Fruit fly (Drosophila melanogaster) whole organism, adult: Measurements from ENCODE around the gene Dab.

Experiments
- CG11617 ChIP-seq: fragments of 200-800 bp; sonication (Bioruptor generic); optimal IDR thresholded peaks from 2 replicates; lab custom pipeline; 2017; ENCODE audit warnings: mild to moderate bottlenecking, missing biosample characterization, missing genetic modification reagents, missing genetic modification characterization
- CG12768 ChIP-seq: fragments of 200-800 bp; sonication (Bioruptor generic); optimal IDR thresholded peaks from 2 replicates; lab custom pipeline; 2017; ENCODE audit warnings: missing biosample characterization, missing genetic modification characterization, mild to moderate bottlenecking, moderate library complexity, missing genetic modification reagents
- CG14711 ChIP-seq: fragments of 200-800 bp; sonication (Bioruptor generic); optimal IDR thresholded peaks from 2 replicates; lab custom pipeline; 2018; ENCODE audit warnings: missing biosample characterization, mild to moderate bottlenecking, missing genetic modification characterization, moderate library complexity
- CG1620 ChIP-seq: fragments of 200-800 bp; sonication (Bioruptor generic); optimal IDR thresholded peaks from 2 replicates; lab custom pipeline; 2016; ENCODE audit warnings: missing biosample characterization, missing genetic modification characterization
- CG33017 ChIP-seq: fragments of 200-800 bp; sonication (Bioruptor generic); optimal IDR thresholded peaks from 2 replicates; lab custom pipeline; 2018; ENCODE audit warnings: missing biosample characterization, mild to moderate bottlenecking, missing genetic modification characterization, moderate library complexity
- CG5204 ChIP-seq: fragments of 200-800 bp; sonication (Bioruptor generic); optimal IDR thresholded peaks from 2 replicates; lab custom pipeline; 2016; ENCODE audit warnings: missing biosample characterization, missing genetic modification characterization
- CG7045 ChIP-seq: fragments of 200-800 bp; sonication (Bioruptor generic); optimal IDR thresholded peaks from 2 replicates; lab custom pipeline; 2017; ENCODE audit warnings: missing biosample characterization, mild to moderate bottlenecking, missing genetic modification characterization
- CG7101 ChIP-seq: fragments of 200-800 bp; sonication (Bioruptor generic); optimal IDR thresholded peaks from 2 replicates; lab custom pipeline; 2018; ENCODE audit warnings: missing biosample characterization, mild to moderate bottlenecking, missing genetic modification characterization, moderate library complexity
- Clk ChIP-seq: fragments of 200-800 bp; sonication (Bioruptor generic); optimal IDR thresholded peaks from 2 replicates; lab custom pipeline; 2017; ENCODE audit warnings: missing biosample characterization, missing genetic modification characterization
- Crg-1 ChIP-seq: fragments of 200-800 bp; sonication (Bioruptor generic); optimal IDR thresholded peaks from 2 replicates; lab custom pipeline; 2016; ENCODE audit warnings: missing biosample characterization, missing genetic modification characterization
- Hr96 ChIP-seq: fragments of 200-800 bp; sonication (Bioruptor generic); optimal IDR thresholded peaks from 2 replicates; lab custom pipeline; 2016; ENCODE audit warnings: missing biosample characterization, missing genetic modification characterization
- Mnt ChIP-seq: fragments of 200-800 bp; sonication (Bioruptor generic); optimal IDR thresholded peaks from 2 replicates; lab custom pipeline; 2016; ENCODE audit warnings: missing biosample characterization, mild to moderate bottlenecking, missing genetic modification characterization
- bab1 ChIP-seq: fragments of 200-800 bp; sonication (Bioruptor generic); optimal IDR thresholded peaks from 3 replicates; lab custom pipeline; 2019; ENCODE audit warnings: missing biosample characterization, mild to moderate bottlenecking, missing genetic modification characterization, moderate library complexity
- cic ChIP-seq: fragments of 200-800 bp; sonication (Bioruptor generic); optimal IDR thresholded peaks from 2 replicates; lab custom pipeline; 2017; ENCODE audit warnings: missing biosample characterization, mild to moderate bottlenecking, missing genetic modification characterization, moderate library complexity
- cnc ChIP-seq, 2 experiments: fragments of >200 bp; optimal IDR thresholded peaks; 2 replicates each; lab custom pipeline; 2017
- kay ChIP-seq: fragments of 200-800 bp; sonication (Bioruptor generic); peaks from one replicate; lab custom pipeline; 2016; ENCODE audit warnings: missing biosample characterization, missing genetic modification characterization, borderline replicate concordance
- ovo ChIP-seq: fragments of 200-800 bp; sonication (Bioruptor generic); optimal IDR thresholded peaks from 2 replicates; lab custom pipeline; 2016; ENCODE audit warnings: missing biosample characterization, missing genetic modification characterization
- pad ChIP-seq: fragments of 200-800 bp; sonication (Bioruptor generic); optimal IDR thresholded peaks from 3 replicates; lab custom pipeline; 2017; ENCODE audit warnings: missing biosample characterization, missing genetic modification characterization, mild to moderate bottlenecking, moderate library complexity, missing genetic modification reagents
- tj ChIP-seq: fragments of 200-800 bp; sonication (Bioruptor generic); optimal IDR thresholded peaks from 3 replicates; lab custom pipeline; 2017; ENCODE audit warnings: missing biosample characterization, mild to moderate bottlenecking, missing genetic modification characterization, moderate library complexity
- toe ChIP-seq: fragments of 200-800 bp; sonication (Bioruptor generic); optimal IDR thresholded peaks from 2 replicates; lab custom pipeline; 2016; ENCODE audit warnings: missing biosample characterization, missing genetic modification characterization

Gene Dab

dm6 chr3L:16762203-16762997 lies 50.5 kb downstream of the Dab start:
- TF ChIP-seq Clk (GFP tag; lab: Kevin White, UChicago) (no peak), tj (GFP tag; lab: Kevin White, UChicago) (no peak), Mnt (no peak), pad (GFP tag; lab: Kevin White, UChicago) (no peak), CG33017 (tag; lab: Kevin White, UChicago) (no peak)

DNA sequence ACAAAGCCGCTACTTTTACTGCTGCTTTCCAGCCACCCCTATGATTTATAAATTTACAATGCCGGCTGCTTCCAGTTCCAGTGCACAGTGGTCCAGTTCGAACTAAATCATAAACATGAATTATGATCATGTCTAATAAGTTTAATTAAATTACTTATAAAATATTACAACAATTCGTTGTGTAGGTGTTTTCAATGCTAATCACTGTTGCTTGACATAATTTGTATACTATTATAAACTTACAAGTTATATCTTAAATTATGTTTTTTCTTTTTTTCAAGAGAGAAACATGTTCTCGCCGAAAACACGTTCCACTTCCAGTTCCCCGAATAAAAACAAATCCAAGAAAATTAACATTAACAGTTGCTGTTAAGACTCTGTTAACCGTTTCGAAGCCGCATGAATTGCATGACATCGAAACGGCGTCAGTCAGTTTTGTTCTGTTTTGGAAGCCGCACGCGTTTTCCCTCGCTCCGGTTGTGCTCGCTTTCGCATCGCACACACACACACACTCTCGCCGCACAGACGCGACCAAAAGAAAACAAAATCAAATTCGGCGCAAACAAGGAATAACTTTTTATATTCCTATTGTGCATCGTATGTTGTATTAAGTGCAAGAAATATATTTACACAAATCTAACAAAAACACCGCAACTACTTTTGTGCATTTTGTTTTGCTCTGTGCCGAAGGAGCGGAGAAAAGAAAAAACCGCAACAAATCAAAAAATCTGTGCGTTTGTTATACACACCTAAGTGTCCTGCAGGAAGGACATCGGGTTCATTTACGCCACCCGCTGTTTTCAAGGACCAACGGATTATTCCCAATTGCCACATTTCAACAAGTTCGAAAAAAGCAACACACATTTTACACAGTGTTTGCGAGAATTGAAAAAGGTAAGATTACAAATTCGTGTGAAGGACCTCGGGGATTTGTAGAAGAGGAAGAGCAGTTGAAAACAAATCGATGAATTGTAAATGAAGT lies 54.0 kb downstream of the Dab start, which contains the start of gene Nrt:
Nrt (plus strand) TSS at position 426 of the 982 bp plus-strand sequence.
- no peak for TF ChIP-seq cic (GFP tag; lab: Kevin White, UChicago)
- TF ChIP-seq kay (GFP tag; lab: Kevin White, UChicago), result no peak
- TF ChIP-seq ovo, result peak; percentile 10
- peak; percentile 86 for TF ChIP-seq pad (GFP tag; lab: Kevin White, UChicago)
- TF ChIP-seq CG7101 (tag; lab: Kevin White, UChicago), result peak; percentile 53
- TF ChIP-seq tj (GFP tag; lab: Kevin White, UChicago), result no peak
- TF ChIP-seq bab1, result peak; percentile 51
- no peak for TF ChIP-seq Mnt
- no peak for TF ChIP-seq Clk (GFP tag; lab: Kevin White, UChicago)
- peak; percentile 52 for TF ChIP-seq CG33017 (tag; lab: Kevin White, UChicago)
- no peak for TF ChIP-seq Hr96 (GFP tag; lab: Kevin White, UChicago)
- TF ChIP-seq CG1620 (GFP tag; lab: Kevin White, UChicago), result no peak
- TF ChIP-seq cnc (optimal IDR thresholded peaks at IDR 0.05; lab: Kevin White, UChicago), result no peak
- no peak for TF ChIP-seq CG11617 (GFP tag; lab: Kevin White, UChicago)
- no peak for TF ChIP-seq Crg-1 (GFP tag; lab: Kevin White, UChicago)
- TF ChIP-seq toe (GFP tag; lab: Kevin White, UChicago), result no peak
- TF ChIP-seq CG14711 (tag; lab: Kevin White, UChicago), result peak; percentile 28
- TF ChIP-seq CG12768 (GFP tag; lab: Kevin White, UChicago), result peak; percentile 27
- peak; percentile 46 for TF ChIP-seq CG7045 (GFP tag; lab: Kevin White, UChicago)
- TF ChIP-seq CG5204 (GFP tag; lab: Kevin White, UChicago), result no peak

- TF ChIP-seq CG7101 (tag; lab: Kevin White, UChicago) (no peak), CG12768 (GFP tag; lab: Kevin White, UChicago) (no peak)
Observed at dm6 chr3L:16766901-16767300, 55.0 kb downstream of the Dab start.

DNA sequence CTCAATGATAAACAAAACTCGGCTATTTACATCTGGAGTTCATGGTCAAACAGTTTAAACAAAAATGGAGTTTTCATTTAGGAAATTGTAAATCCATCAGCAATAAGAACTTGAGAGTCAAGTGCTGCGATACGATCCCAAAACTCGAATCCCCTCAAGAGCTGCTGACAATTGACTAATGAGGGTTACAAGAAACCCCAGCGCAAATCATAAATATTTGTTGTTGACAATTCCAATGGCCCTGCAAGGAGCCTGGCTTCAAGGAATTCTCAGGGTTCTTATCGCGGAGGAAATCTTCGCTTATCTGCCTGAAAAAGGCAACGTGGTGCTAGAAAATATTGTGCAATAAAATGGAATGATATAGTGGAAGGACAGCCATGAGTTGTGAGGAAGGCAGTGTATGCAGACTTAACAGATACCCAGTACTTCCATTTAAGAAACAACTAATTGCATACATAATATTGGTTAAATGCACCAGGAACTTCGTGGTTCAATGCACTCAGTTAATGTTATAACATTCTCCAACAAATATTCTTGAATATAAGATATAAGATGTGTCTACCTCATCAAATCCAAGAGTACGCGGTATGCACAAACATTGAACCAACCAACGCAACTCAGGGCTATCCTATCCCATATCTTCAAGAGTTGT lies 56.2 kb downstream of the Dab start:
- no peak for TF ChIP-seq CG11617 (GFP tag; lab: Kevin White, UChicago)
- no peak for TF ChIP-seq CG1620 (GFP tag; lab: Kevin White, UChicago)
- no peak for TF ChIP-seq Crg-1 (GFP tag; lab: Kevin White, UChicago)
- TF ChIP-seq kay (GFP tag; lab: Kevin White, UChicago), result no peak
- no peak for TF ChIP-seq pad (GFP tag; lab: Kevin White, UChicago)
- no peak for TF ChIP-seq Clk (GFP tag; lab: Kevin White, UChicago)
- no peak for TF ChIP-seq Hr96 (GFP tag; lab: Kevin White, UChicago)
- no peak for TF ChIP-seq CG7045 (GFP tag; lab: Kevin White, UChicago)
- TF ChIP-seq CG14711 (tag; lab: Kevin White, UChicago), result no peak
- no peak for TF ChIP-seq toe (GFP tag; lab: Kevin White, UChicago)
- TF ChIP-seq cnc (optimal IDR thresholded peaks at IDR 0.05; lab: Kevin White, UChicago), result no peak
- TF ChIP-seq CG5204 (GFP tag; lab: Kevin White, UChicago), result no peak
- no peak for TF ChIP-seq bab1
- TF ChIP-seq Mnt, result no peak
- no peak for TF ChIP-seq CG12768 (GFP tag; lab: Kevin White, UChicago)
- TF ChIP-seq CG7101 (tag; lab: Kevin White, UChicago), result no peak
- no peak for TF ChIP-seq ovo

DNA sequence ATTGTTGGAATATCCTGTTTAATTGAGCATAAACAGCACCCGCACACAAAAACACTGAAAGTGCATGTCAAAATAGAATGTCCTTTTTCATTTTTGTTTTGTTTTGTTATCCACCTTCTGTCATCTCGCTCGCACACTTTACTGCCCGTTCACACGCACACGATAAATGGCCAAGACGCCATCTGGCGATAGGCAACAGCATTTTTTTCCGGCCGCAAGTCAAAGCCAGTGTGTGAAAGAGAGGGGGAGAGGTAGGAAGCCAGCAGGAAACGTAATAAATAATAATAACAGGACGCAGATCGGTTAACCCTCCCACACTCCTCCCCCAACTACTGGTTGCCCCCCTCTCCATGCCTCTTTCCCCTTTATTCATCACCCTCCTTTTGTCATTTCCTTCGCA lies 57.9 kb downstream of the Dab start:
- TF ChIP-seq bab1 (peak; percentile 33), CG5204 (GFP tag; lab: Kevin White, UChicago) (no peak), CG12768 (GFP tag; lab: Kevin White, UChicago) (no peak)
